Worm (Caenorhabditis elegans): ENCODE measurements around the gene T26E4.4.

T26E4.4 gene

ce11 chrV:15741851-15742250, 50.5 kb downstream of the T26E4.4 start, which contains the start of gene str-18:
TSS of gene str-18 (minus strand) at chrV:15741951.
- TF ChIP-seq snpc-4 (tag; optimal IDR thresholded peaks at IDR 0.05) (no peak), nhr-11 (tag; optimal IDR thresholded peaks at IDR 0.05) (no peak), alr-1 (tag; optimal IDR thresholded peaks at IDR 0.05) (no peak), sem-4 (tag; optimal IDR thresholded peaks at IDR 0.05) (no peak), Y55F3AM.14 (GFP tag; optimal IDR thresholded peaks at IDR 0.05) (no peak), crh-2 (tag; optimal IDR thresholded peaks at IDR 0.05) (no peak)

Measured in whole organism, L2 larva.